Worm (Caenorhabditis elegans) whole organism, early embryonic: ENCODE data around the gene cct-5.

Source experiments
- B0310.2 ChIP-seq: sonication (generic microtip); optimal IDR thresholded peaks from 2 replicates; lab custom pipeline; 2016; ENCODE audit warnings: mild to moderate bottlenecking, missing genetic modification characterization, missing compliant biosample characterization
- F13C5.2 ChIP-seq: sonication (generic microtip); optimal IDR thresholded peaks from 2 replicates; lab custom pipeline; 2017; ENCODE audit warnings: mild to moderate bottlenecking, missing genetic modification characterization, inconsistent platforms, missing compliant biosample characterization
- aly-1 ChIP-seq: sonication (generic microtip); optimal IDR thresholded peaks from 2 replicates; lab custom pipeline; 2016; ENCODE audit warnings: missing genetic modification characterization, missing compliant biosample characterization
- ama-1 ChIP-seq: fragments of 150-350 bp; optimal IDR thresholded peaks from 2 replicates; lab custom pipeline; 2014
- ceh-13 ChIP-seq: fragments of 200-800 bp; sonication (Bioruptor generic); optimal IDR thresholded peaks from 2 replicates; lab custom pipeline; 2018; ENCODE audit warnings: mild to moderate bottlenecking, missing genetic modification characterization, missing compliant biosample characterization
- ceh-36 ChIP-seq: sonication (generic microtip); optimal IDR thresholded peaks from 2 replicates; lab custom pipeline; 2016; ENCODE audit warnings: missing genetic modification characterization, inconsistent platforms, missing compliant biosample characterization
- ets-7 ChIP-seq: sonication (generic microtip); optimal IDR thresholded peaks from 2 replicates; lab custom pipeline; 2016; ENCODE audit warnings: missing genotype, missing genetic modification characterization, missing compliant biosample characterization
- flt-1 ChIP-seq: fragments of 200-800 bp; sonication (Bioruptor generic); IDR thresholded peaks from 2 replicates; pipeline ENCODE4 v1.3.6; 2022; ENCODE audit warnings: missing genetic modification characterization, missing compliant biosample characterization
- hmbx-1 ChIP-seq: sonication (generic microtip); optimal IDR thresholded peaks from 2 replicates; lab custom pipeline; 2016; ENCODE audit warnings: mild to moderate bottlenecking, missing genetic modification characterization, missing compliant biosample characterization
- hmg-4 ChIP-seq: fragments of 200-800 bp; sonication (Bioruptor generic); optimal IDR thresholded peaks from 2 replicates; lab custom pipeline; 2018; ENCODE audit warnings: mild to moderate bottlenecking, missing genetic modification characterization, missing compliant biosample characterization
- hnd-1 ChIP-seq: sonication (generic microtip); optimal IDR thresholded peaks from 2 replicates; lab custom pipeline; 2016; ENCODE audit warnings: missing genetic modification characterization, missing compliant biosample characterization
- pes-1 ChIP-seq: fragments of 200-800 bp; sonication (Bioruptor generic); IDR thresholded peaks from 2 replicates; pipeline ENCODE4 v1.3.6; 2022; ENCODE audit warnings: missing genetic modification reagents, missing genetic modification characterization, missing compliant biosample characterization
- scrt-1 ChIP-seq: fragments of 200-800 bp; sonication (Bioruptor generic); IDR thresholded peaks from 2 replicates; pipeline ENCODE4 v1.3.6; 2022; ENCODE audit warnings: missing genetic modification characterization, missing compliant biosample characterization
- sea-1 ChIP-seq: fragments of 200-800 bp; sonication (Bioruptor generic); conservative IDR thresholded peaks from 2 replicates; pipeline ENCODE4 v1.3.6; 2022; ENCODE audit warnings: missing genetic modification characterization, missing compliant biosample characterization
- tbx-11 ChIP-seq: fragments of 200-800 bp; sonication (Bioruptor generic); IDR thresholded peaks from 2 replicates; pipeline ENCODE4 v1.3.6; 2022; ENCODE audit warnings: missing genetic modification characterization, missing compliant biosample characterization
- tbx-37 ChIP-seq: fragments of 200-800 bp; sonication (Bioruptor generic); conservative IDR thresholded peaks from 2 replicates; pipeline ENCODE4 v1.3.6; 2022; ENCODE audit warnings: missing genetic modification reagents, missing genetic modification characterization, missing compliant biosample characterization
- tra-4 ChIP-seq: sonication (generic microtip); optimal IDR thresholded peaks from 2 replicates; lab custom pipeline; 2017; ENCODE audit warnings: missing genetic modification characterization, missing compliant biosample characterization

The cct-5 gene

ce11 chrIII:4452749-4453148, 55.2 kb downstream of the cct-5 start:
- TF ChIP-seq flt-1 (GFP tag; lab: Robert Waterston, UW): no peak
- TF ChIP-seq F13C5.2 (tag; lab: Kevin White, UChicago): no peak
- no peak for TF ChIP-seq ets-7 (tag; lab: Kevin White, UChicago)
- TF ChIP-seq hmbx-1 (tag; lab: Kevin White, UChicago): no peak
- no peak for TF ChIP-seq pes-1
- TF ChIP-seq B0310.2 (tag; lab: Kevin White, UChicago): no peak
- TF ChIP-seq tbx-11 (GFP tag; lab: Robert Waterston, UW): no peak
- TF ChIP-seq tbx-37: no peak
- TF ChIP-seq sea-1 (GFP tag; lab: Robert Waterston, UW): no peak
- TF ChIP-seq ceh-36 (tag; lab: Kevin White, UChicago): no peak
- no peak for TF ChIP-seq ama-1 (lab: Kevin White, UChicago)
- TF ChIP-seq aly-1 (tag; lab: Kevin White, UChicago): no peak
- no peak for TF ChIP-seq scrt-1 (GFP tag; lab: Robert Waterston, UW)
- TF ChIP-seq hnd-1 (tag; lab: Kevin White, UChicago): no peak
- no peak for TF ChIP-seq hmg-4 (GFP tag; lab: Kevin White, UChicago)
- TF ChIP-seq tra-4 (tag; lab: Kevin White, UChicago): no peak
- TF ChIP-seq ceh-13 (GFP tag; lab: Kevin White, UChicago): no peak

DNA sequence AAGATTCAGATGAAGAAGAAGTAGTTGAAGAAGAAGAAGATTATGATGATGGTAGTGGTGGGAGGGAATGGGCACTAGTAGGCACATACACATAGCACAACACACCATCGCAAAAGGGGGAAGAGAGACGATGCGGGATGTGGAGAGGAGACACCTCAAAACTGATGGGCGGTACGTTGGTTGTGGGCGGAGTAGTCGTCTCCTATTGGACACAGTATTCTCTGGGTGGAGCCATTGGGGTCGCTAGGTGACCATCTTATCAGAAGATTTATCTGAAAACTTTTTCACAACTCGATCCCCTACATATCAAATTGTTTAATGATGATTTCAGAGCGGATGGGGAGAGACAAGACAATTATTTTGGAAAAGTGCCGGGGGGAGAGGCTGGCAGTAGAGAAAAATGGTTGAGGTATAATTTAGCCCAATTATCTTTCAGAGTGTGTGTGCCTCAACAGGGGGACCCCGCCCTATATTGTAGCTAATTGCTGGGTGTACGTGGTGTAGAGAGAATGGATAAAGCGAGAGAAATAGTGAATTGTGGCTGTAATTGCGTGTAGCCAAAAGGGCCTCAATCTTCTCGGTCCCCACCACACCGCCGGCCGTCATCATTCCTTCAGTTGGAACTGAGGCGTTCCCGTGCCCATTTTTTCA, 57.0 kb downstream of the cct-5 start:
- no peak for TF ChIP-seq flt-1 (GFP tag; lab: Robert Waterston, UW)
- TF ChIP-seq hnd-1 (tag; lab: Kevin White, UChicago): no peak
- TF ChIP-seq F13C5.2 (tag; lab: Kevin White, UChicago): peak; percentile 15
- peak; percentile 27 for TF ChIP-seq hmg-4 (GFP tag; lab: Kevin White, UChicago)

- no peak for TF ChIP-seq scrt-1 (GFP tag; lab: Robert Waterston, UW)
- TF ChIP-seq aly-1 (tag; lab: Kevin White, UChicago): no peak
- TF ChIP-seq pes-1: no peak
- no peak for TF ChIP-seq B0310.2 (tag; lab: Kevin White, UChicago)
- no peak for TF ChIP-seq tbx-37
- TF ChIP-seq ama-1 (lab: Kevin White, UChicago): no peak
- TF ChIP-seq ets-7 (tag; lab: Kevin White, UChicago): no peak
- TF ChIP-seq hnd-1 (tag; lab: Kevin White, UChicago): no peak
- TF ChIP-seq ceh-13 (GFP tag; lab: Kevin White, UChicago): no peak
- no peak for TF ChIP-seq hmg-4 (GFP tag; lab: Kevin White, UChicago)
- no peak for TF ChIP-seq hmbx-1 (tag; lab: Kevin White, UChicago)
- no peak for TF ChIP-seq sea-1 (GFP tag; lab: Robert Waterston, UW)
These were observed 57.9 kb downstream of the cct-5 start, which contains the start of gene ceh-43 for ce11 chrIII:4449893-4450579. Gene ceh-43 (minus strand): TSS chrIII:4449943.

- TF ChIP-seq hnd-1 (tag; lab: Kevin White, UChicago) (no peak), aly-1 (tag; lab: Kevin White, UChicago) (no peak), B0310.2 (tag; lab: Kevin White, UChicago) (no peak), ama-1 (lab: Kevin White, UChicago) (no peak), tbx-37 (no peak), ets-7 (tag; lab: Kevin White, UChicago) (no peak), pes-1 (no peak), sea-1 (GFP tag; lab: Robert Waterston, UW) (no peak), tbx-11 (GFP tag; lab: Robert Waterston, UW) (no peak), hmg-4 (GFP tag; lab: Kevin White, UChicago) (no peak), tra-4 (tag; lab: Kevin White, UChicago) (no peak), ceh-13 (GFP tag; lab: Kevin White, UChicago) (no peak), F13C5.2 (tag; lab: Kevin White, UChicago) (no peak), hmbx-1 (tag; lab: Kevin White, UChicago) (no peak), scrt-1 (GFP tag; lab: Robert Waterston, UW) (no peak), ceh-36 (tag; lab: Kevin White, UChicago) (no peak), flt-1 (GFP tag; lab: Robert Waterston, UW) (no peak)
These were observed 58.6 kb downstream of the cct-5 start for ce11 chrIII:4449357-4449756.
